Worm (Caenorhabditis elegans): Measurements from ENCODE around the gene K09C8.2.

Gene K09C8.2

ce11 chrX:10941255-10941654 is 18.0 kb upstream of the K09C8.2 start, which contains the start of gene pho-7:
TSS of gene pho-7 (minus strand) at chrX:10941355.
- TF ChIP-seq dve-1 (tag; optimal IDR thresholded peaks at IDR 0.05; ENCODE audit: insufficient read depth) (no peak), aha-1 (tag) (peak; percentile 84), ceh-82 (tag; optimal IDR thresholded peaks at IDR 0.05) (no peak), arid-1 (GFP tag; conservative IDR thresholded peaks at IDR 0.05) (no peak)

ce11 chrX:10948852-10949251 is 10.4 kb upstream of the K09C8.2 start, which contains the start of gene T21B6.3:
TSS of gene T21B6.3 (minus strand) at chrX:10948952.
- no peak for TF ChIP-seq nhr-6 (tag; optimal IDR thresholded peaks at IDR 0.05)
- TF ChIP-seq unc-130 (GFP tag; optimal IDR thresholded peaks at IDR 0.05) = no peak

ce11 chrX:10951168-10951567 is 8.1 kb upstream of the K09C8.2 start, which contains the start of gene K09C8.7:
TSS of gene K09C8.7 (minus strand) at chrX:10951393.
- TF ChIP-seq F26F4.8 (GFP tag; conservative IDR thresholded peaks at IDR 0.05) (no peak), zag-1 (tag; optimal IDR thresholded peaks at IDR 0.05) (no peak), hlh-30 (tag; optimal IDR thresholded peaks at IDR 0.05; ENCODE audit: insufficient read depth) (peak; percentile 13), daf-16 (GFP tag; optimal IDR thresholded peaks at IDR 0.05) (no peak), daf-16 (tag; optimal IDR thresholded peaks at IDR 0.05) (peak; percentile 86), unc-62 (GFP tag; optimal IDR thresholded peaks at IDR 0.05 in 1 of 2) (peak in 1 of 2 experiments; percentile 74), unc-62 (tag; optimal IDR thresholded peaks at IDR 0.05) (no peak)

ce11 chrX:10951922-10952321 is 7.3 kb upstream of the K09C8.2 start:
- TF ChIP-seq ztf-7 (tag; optimal IDR thresholded peaks at IDR 0.05) (no peak), madf-9 (GFP tag; conservative IDR thresholded peaks at IDR 0.05) (no peak), daf-16 (GFP tag; optimal IDR thresholded peaks at IDR 0.05) (no peak), daf-16 (tag; optimal IDR thresholded peaks at IDR 0.05) (peak; percentile 66), php-3 (GFP tag; IDR thresholded peaks at IDR 0.05) (peak; percentile 88), ama-1 (optimal IDR thresholded peaks at IDR 0.05) (no peak), dmd-6 (GFP tag; IDR thresholded peaks at IDR 0.05) (0 out of 2 replicates have a peak, but pooled peaks have one; percentile 15), zfp-2 (tag; optimal IDR thresholded peaks at IDR 0.05) (no peak), nhr-48 (tag; optimal IDR thresholded peaks at IDR 0.05) (peak; percentile 39), pqm-1 (tag; optimal IDR thresholded peaks at IDR 0.05) (no peak), daf-8 (GFP tag; IDR thresholded peaks at IDR 0.05) (no peak), nhr-76 (tag; optimal IDR thresholded peaks at IDR 0.05) (no peak), dve-1 (tag; optimal IDR thresholded peaks at IDR 0.05; ENCODE audit: insufficient read depth) (peak; percentile 39)

- no peak for TF ChIP-seq arid-1 (GFP tag; conservative IDR thresholded peaks at IDR 0.05)
- TF ChIP-seq mes-2 (tag; optimal IDR thresholded peaks at IDR 0.05; ENCODE audit: poor library complexity, severe bottlenecking) = no peak
- TF ChIP-seq lin-13 (GFP tag; optimal IDR thresholded peaks at IDR 0.05) = no peak
- TF ChIP-seq aha-1 (tag) = no peak
- TF ChIP-seq hmg-1.1 (GFP tag; IDR thresholded peaks at IDR 0.05) = no peak
- no peak for TF ChIP-seq zag-1 (tag; optimal IDR thresholded peaks at IDR 0.05)
- TF ChIP-seq daf-16 (GFP tag; optimal IDR thresholded peaks at IDR 0.05) = no peak
- no peak for TF ChIP-seq daf-16 (tag; optimal IDR thresholded peaks at IDR 0.05)
- no peak for TF ChIP-seq ceh-20 (GFP tag; IDR thresholded peaks at IDR 0.05)
- TF ChIP-seq nhr-77 (tag; optimal IDR thresholded peaks at IDR 0.05) = no peak
- no peak for TF ChIP-seq ztf-11 (tag; optimal IDR thresholded peaks at IDR 0.05)
- TF ChIP-seq php-3 (GFP tag; IDR thresholded peaks at IDR 0.05) = no peak
- TF ChIP-seq unc-39 (tag; optimal IDR thresholded peaks at IDR 0.05) = no peak
- no peak for TF ChIP-seq nhr-25 (tag; optimal IDR thresholded peaks at IDR 0.05; ENCODE audit: borderline replicate concordance, insufficient read depth)
- TF ChIP-seq dmd-9 (GFP tag; IDR thresholded peaks at IDR 0.05) = no peak
Observed at ce11 chrX:10953834-10954233, 5.4 kb upstream of the K09C8.2 start, which contains the start of gene pbo-4. TSS of gene pbo-4 (plus strand) at chrX:10954134.

Measured in whole organism, L4 larva.